Worm (Caenorhabditis elegans) whole organism, midembryonic: ENCODE results near the gene Y47D7A.11.

Experiments used
- T22C8.4 ChIP-seq: fragments of 200-800 bp; sonication (Bioruptor generic); IDR thresholded peaks from 2 replicates; pipeline ENCODE4 v1.3.6; 2022; ENCODE audit warnings: missing genetic modification characterization, missing compliant biosample characterization
- cog-1 ChIP-seq: sonication (generic microtip); optimal IDR thresholded peaks from 2 replicates; lab custom pipeline; 2016; ENCODE audit warnings: missing genetic modification characterization, missing compliant biosample characterization
- flt-1 ChIP-seq: fragments of 200-800 bp; sonication (Bioruptor generic); IDR thresholded peaks from 2 replicates; pipeline ENCODE4 v1.3.6; 2022; ENCODE audit warnings: missing genetic modification characterization, missing compliant biosample characterization
- klf-2 ChIP-seq: fragments of 200-800 bp; sonication (Bioruptor generic); conservative IDR thresholded peaks from 2 replicates; pipeline ENCODE4 v1.3.6; 2022; ENCODE audit warnings: missing genetic modification reagents, missing genetic modification characterization, missing compliant biosample characterization
- med-1 ChIP-seq: sonication (generic microtip); optimal IDR thresholded peaks from 2 replicates; lab custom pipeline; 2017; ENCODE audit warnings: missing genetic modification characterization, mild to moderate bottlenecking, missing compliant biosample characterization, antibody characterized with exemption, missing genetic modification reagents; ENCODE audit not compliant: insufficient read depth
- ref-1 ChIP-seq: fragments of 200-800 bp; sonication (Bioruptor generic); conservative IDR thresholded peaks from 2 replicates; pipeline ENCODE4 v1.3.6; 2022; ENCODE audit warnings: missing genetic modification reagents, missing genetic modification characterization, missing compliant biosample characterization
- tab-1 ChIP-seq: fragments of 200-800 bp; sonication (Bioruptor generic); IDR thresholded peaks from 2 replicates; pipeline ENCODE4 v1.3.6; 2022; ENCODE audit warnings: missing genetic modification characterization, missing compliant biosample characterization
- ztf-23 ChIP-seq: fragments of 200-800 bp; sonication (Bioruptor generic); IDR thresholded peaks from 2 replicates; pipeline ENCODE4 v1.3.6; 2022; ENCODE audit warnings: missing genetic modification reagents, missing genetic modification characterization, missing compliant biosample characterization
- ztf-29 ChIP-seq: fragments of 200-800 bp; sonication (Bioruptor generic); IDR thresholded peaks from 2 replicates; pipeline ENCODE4 v1.3.6; 2022; ENCODE audit warnings: missing genetic modification reagents, missing genetic modification characterization, missing compliant biosample characterization

- TF ChIP-seq flt-1 (GFP tag; lab: Robert Waterston, UW) (no peak), klf-2 (no peak), cog-1 (no peak), ref-1 (GFP tag; lab: Robert Waterston, UW) (no peak), tab-1 (no peak), ztf-29 (GFP tag; lab: Robert Waterston, UW) (no peak), med-1 (GFP tag; lab: Kevin White, UChicago) (no peak), ztf-23 (GFP tag; lab: Robert Waterston, UW) (no peak), T22C8.4 (no peak)
These were observed 13.5 kb downstream of the Y47D7A.11 start, which contains the start of gene grl-5 for ce11 chrV:4414613-4415071.
